Fruit fly (Drosophila melanogaster) whole organism, embryonic: ENCODE results near the gene CG15543.

Experiments used
- Atf6 ChIP-seq: fragments of 200-800 bp; sonication (Bioruptor generic); IDR thresholded peaks from 2 replicates; pipeline ENCODE4 v1.3.6; 2022; ENCODE audit warnings: missing biosample characterization, missing genetic modification characterization
- B-H2 ChIP-seq: fragments of 200-800 bp; sonication (Bioruptor generic); optimal IDR thresholded peaks from 2 replicates; lab custom pipeline; 2018; ENCODE audit warnings: missing biosample characterization, mild to moderate bottlenecking, missing genetic modification characterization
- CG1024 ChIP-seq: fragments of 200-800 bp; sonication (Bioruptor generic); IDR thresholded peaks from 2 replicates; pipeline ENCODE4 v1.3.6; 2022; ENCODE audit warnings: missing biosample characterization, missing genetic modification characterization
- CG11247 ChIP-seq: fragments of 200-800 bp; sonication (Bioruptor generic); IDR thresholded peaks from 2 replicates; pipeline ENCODE4 v1.3.6; 2022; ENCODE audit warnings: missing biosample characterization, missing genetic modification characterization
- CG11398 ChIP-seq: fragments of 200-800 bp; sonication (Bioruptor generic); optimal IDR thresholded peaks from 2 replicates; lab custom pipeline; 2016; ENCODE audit warnings: missing biosample characterization, missing genetic modification characterization
- CG12155 ChIP-seq: fragments of 200-800 bp; sonication (Bioruptor generic); optimal IDR thresholded peaks from 3 replicates; lab custom pipeline; 2016; ENCODE audit warnings: missing biosample characterization, missing genetic modification characterization
- CG12391 ChIP-seq: fragments of 200-800 bp; sonication (Bioruptor generic); optimal IDR thresholded peaks from 3 replicates; lab custom pipeline; 2018; ENCODE audit warnings: missing biosample characterization, mild to moderate bottlenecking, missing genetic modification characterization, moderate library complexity
- CG14050 ChIP-seq: fragments of 200-800 bp; sonication (Bioruptor generic); IDR thresholded peaks from 3 replicates; pipeline ENCODE4 v1.3.6; 2022; ENCODE audit warnings: missing biosample characterization, missing genetic modification characterization
- CG15479 ChIP-seq: fragments of 200-800 bp; sonication (Bioruptor generic); optimal IDR thresholded peaks from 3 replicates; lab custom pipeline; 2019; ENCODE audit warnings: missing biosample characterization, mild to moderate bottlenecking, missing genetic modification characterization, moderate library complexity
- CG1602 ChIP-seq: fragments of 200-800 bp; sonication (Bioruptor generic); optimal IDR thresholded peaks from 3 replicates; lab custom pipeline; 2016; ENCODE audit warnings: missing biosample characterization, missing genetic modification characterization
- CG17359 ChIP-seq: fragments of 200-800 bp; sonication (Bioruptor generic); optimal IDR thresholded peaks from 3 replicates; lab custom pipeline; 2018; ENCODE audit warnings: missing biosample characterization, mild to moderate bottlenecking, missing genetic modification characterization, moderate library complexity
- CG17612 ChIP-seq: fragments of 200-800 bp; sonication (Bioruptor generic); IDR thresholded peaks from 2 replicates; pipeline ENCODE4 v1.3.6; 2022; ENCODE audit warnings: missing biosample characterization, missing genetic modification characterization
- CG18599 ChIP-seq: fragments of 200-800 bp; sonication (Bioruptor generic); optimal IDR thresholded peaks from 3 replicates; lab custom pipeline; 2017; ENCODE audit warnings: missing biosample characterization, missing genetic modification characterization, mild to moderate bottlenecking, moderate library complexity, missing genetic modification reagents
- CG3163 ChIP-seq: fragments of 200-800 bp; sonication (Bioruptor generic); optimal IDR thresholded peaks from 3 replicates; lab custom pipeline; 2016; ENCODE audit warnings: missing biosample characterization, missing genetic modification characterization
- CG3407 ChIP-seq: fragments of 200-800 bp; sonication (Bioruptor generic); optimal IDR thresholded peaks from 2 replicates; lab custom pipeline; 2018; ENCODE audit warnings: missing biosample characterization, mild to moderate bottlenecking, missing genetic modification characterization
- CG4360 ChIP-seq: fragments of 200-800 bp; sonication (Bioruptor generic); IDR thresholded peaks from 2 replicates; pipeline ENCODE4 v1.3.6; 2022; ENCODE audit warnings: missing biosample characterization, missing genetic modification characterization
- CG43689 ChIP-seq: fragments of 200-800 bp; sonication (Bioruptor generic); IDR thresholded peaks from 2 replicates; pipeline ENCODE4 v1.3.6; 2022; ENCODE audit warnings: missing biosample characterization, missing genetic modification characterization
- CG4404 ChIP-seq: fragments of 200-800 bp; sonication (Bioruptor generic); IDR thresholded peaks from 2 replicates; pipeline ENCODE4 v1.3.6; 2022; ENCODE audit warnings: missing biosample characterization, missing genetic modification characterization
- CG7928 ChIP-seq: fragments of 200-800 bp; sonication (Bioruptor generic); optimal IDR thresholded peaks from 2 replicates; lab custom pipeline; 2017; ENCODE audit warnings: missing biosample characterization, mild to moderate bottlenecking, missing genetic modification characterization
- CG7963 ChIP-seq: fragments of 200-800 bp; sonication (Bioruptor generic); IDR thresholded peaks from 3 replicates; pipeline ENCODE4 v1.3.6; 2022; ENCODE audit warnings: missing biosample characterization, missing genetic modification characterization; ENCODE audit not compliant: partially characterized antibody
- CG9215 ChIP-seq: fragments of 200-800 bp; sonication (Bioruptor generic); IDR thresholded peaks from 2 replicates; pipeline ENCODE4 v1.3.6; 2022; ENCODE audit warnings: missing biosample characterization, missing genetic modification characterization
- CG9817 ChIP-seq: fragments of 200-800 bp; sonication (Bioruptor generic); optimal IDR thresholded peaks from 2 replicates; lab custom pipeline; 2018; ENCODE audit warnings: missing biosample characterization, mild to moderate bottlenecking, missing genetic modification characterization, moderate library complexity
- CHES-1-like ChIP-seq: fragments of 200-800 bp; sonication (Bioruptor generic); optimal IDR thresholded peaks from 2 replicates; lab custom pipeline; 2016; ENCODE audit warnings: missing biosample characterization, missing genetic modification characterization
- Doc3 ChIP-seq: fragments of 200-800 bp; sonication (Bioruptor generic); IDR thresholded peaks from 3 replicates; pipeline ENCODE4 v1.3.6; 2022; ENCODE audit warnings: missing biosample characterization, missing genetic modification characterization; ENCODE audit not compliant: partially characterized antibody
- Dp ChIP-seq: fragments of 200-800 bp; sonication (Bioruptor generic); optimal IDR thresholded peaks from 2 replicates; lab custom pipeline; 2018; ENCODE audit warnings: missing biosample characterization, mild to moderate bottlenecking, missing genetic modification characterization, moderate library complexity
- Drgx ChIP-seq: fragments of 200-800 bp; sonication (Bioruptor generic); IDR thresholded peaks from 2 replicates; pipeline ENCODE4 v1.3.6; 2022; ENCODE audit warnings: missing biosample characterization, missing genetic modification characterization
- Hr39 ChIP-seq: fragments of >200 bp; optimal IDR thresholded peaks from 2 replicates; lab custom pipeline; 2017
- Lpt ChIP-seq: fragments of >200 bp; optimal IDR thresholded peaks from 2 replicates; lab custom pipeline; 2018; ENCODE audit warnings: missing biosample characterization, missing genetic modification characterization
- MBD-R2 ChIP-seq: fragments of 200-800 bp; sonication (Bioruptor generic); IDR thresholded peaks from 2 replicates; pipeline ENCODE4 v1.3.6; 2022; ENCODE audit warnings: missing biosample characterization, missing genetic modification characterization
- NK7.1 ChIP-seq: fragments of 200-800 bp; sonication (Bioruptor generic); optimal IDR thresholded peaks from 3 replicates; lab custom pipeline; 2016; ENCODE audit warnings: missing biosample characterization, missing genetic modification characterization
- Scr ChIP-seq: fragments of 200-800 bp; sonication (Bioruptor generic); IDR thresholded peaks from 2 replicates; pipeline ENCODE4 v1.3.6; 2022; ENCODE audit warnings: missing biosample characterization, missing genetic modification characterization; ENCODE audit not compliant: partially characterized antibody
- Six4 ChIP-seq: fragments of 200-800 bp; sonication (Bioruptor generic); optimal IDR thresholded peaks from 2 replicates; lab custom pipeline; 2016; ENCODE audit warnings: missing biosample characterization, missing genetic modification characterization
- Sry-δ ChIP-seq: fragments of 200-800 bp; sonication (Bioruptor generic); optimal IDR thresholded peaks from 2 replicates; lab custom pipeline; 2016; ENCODE audit warnings: missing biosample characterization, missing genetic modification characterization
- Stat92E ChIP-seq, 3 experiments: fragments of >200 bp in 2 of 3; fragments of 200-800 bp in 1 of 3; sonication (Bioruptor generic) in 1 of 3; optimal IDR thresholded peaks; 2 replicates each; lab custom pipeline; 2017 to 2019; ENCODE audit warnings: missing biosample characterization in 3 of 3, missing genetic modification characterization in 3 of 3, mild to moderate bottlenecking in 1 of 3, moderate library complexity in 1 of 3
- Tbp ChIP-seq: fragments of >200 bp; optimal IDR thresholded peaks from 2 replicates; lab custom pipeline; 2018; ENCODE audit warnings: missing biosample characterization, missing genetic modification characterization
- ash1 ChIP-seq: fragments of 200-800 bp; sonication (Bioruptor generic); optimal IDR thresholded peaks from 2 replicates; lab custom pipeline; 2018; ENCODE audit warnings: missing biosample characterization, mild to moderate bottlenecking, missing genetic modification characterization
- bowl ChIP-seq: fragments of 200-800 bp; sonication (Bioruptor generic); IDR thresholded peaks from 2 replicates; pipeline ENCODE4 v1.3.6; 2022; ENCODE audit warnings: missing biosample characterization, missing genetic modification characterization
- cas ChIP-seq: fragments of 200-800 bp; sonication (Bioruptor generic); IDR thresholded peaks from 2 replicates; pipeline ENCODE4 v1.3.6; 2022; ENCODE audit warnings: missing biosample characterization, missing genetic modification characterization
- chm ChIP-seq: fragments of 200-800 bp; sonication (Bioruptor generic); IDR thresholded peaks from 2 replicates; pipeline ENCODE4 v1.3.6; 2022; ENCODE audit warnings: missing biosample characterization, missing genetic modification characterization
- ci ChIP-seq: fragments of 200-800 bp; sonication (Bioruptor generic); IDR thresholded peaks from 3 replicates; pipeline ENCODE4 v1.3.6; 2022; ENCODE audit warnings: missing biosample characterization, missing genetic modification characterization
- dimm ChIP-seq: fragments of 200-800 bp; sonication (Bioruptor generic); IDR thresholded peaks from 2 replicates; pipeline ENCODE4 v1.3.6; 2022; ENCODE audit warnings: missing biosample characterization, missing genetic modification characterization
- disco-r ChIP-seq: fragments of 200-800 bp; sonication (Bioruptor generic); optimal IDR thresholded peaks from 2 replicates; lab custom pipeline; 2016; ENCODE audit warnings: missing biosample characterization, missing genetic modification characterization
- fd96Cb ChIP-seq: fragments of 200-800 bp; sonication (Bioruptor generic); optimal IDR thresholded peaks from 2 replicates; lab custom pipeline; 2018; ENCODE audit warnings: missing biosample characterization, mild to moderate bottlenecking, missing genetic modification characterization, moderate library complexity
- ftz-f1 ChIP-seq: fragments of 200-800 bp; sonication (Bioruptor generic); optimal IDR thresholded peaks from 2 replicates; lab custom pipeline; 2016; ENCODE audit warnings: missing biosample characterization, missing genetic modification characterization
- ken ChIP-seq: fragments of 200-800 bp; sonication (Bioruptor generic); IDR thresholded peaks from 3 replicates; pipeline ENCODE4 v1.3.6; 2022; ENCODE audit warnings: missing biosample characterization, missing genetic modification characterization
- otp ChIP-seq: fragments of 200-800 bp; sonication (Bioruptor generic); IDR thresholded peaks from 3 replicates; pipeline ENCODE4, ENCODE4 v1.3.6; 2022; ENCODE audit warnings: missing biosample characterization, missing genetic modification characterization
- p53 ChIP-seq: fragments of 200-800 bp; sonication (Bioruptor generic); optimal IDR thresholded peaks from 2 replicates; lab custom pipeline; 2016; ENCODE audit warnings: missing biosample characterization, missing genetic modification characterization
- peb ChIP-seq: fragments of 200-800 bp; sonication (Bioruptor generic); IDR thresholded peaks from 2 replicates; pipeline ENCODE4 v1.3.6; 2022; ENCODE audit warnings: missing biosample characterization, missing genetic modification characterization
- tio ChIP-seq: fragments of 200-800 bp; sonication (Bioruptor generic); optimal IDR thresholded peaks from 2 replicates; lab custom pipeline; 2017; ENCODE audit warnings: missing biosample characterization, missing genetic modification characterization, inconsistent platforms
- ttk ChIP-seq: fragments of 200-800 bp; sonication (Bioruptor generic); IDR thresholded peaks from 2 replicates; pipeline ENCODE4 v2.1.2; 2022; ENCODE audit warnings: missing biosample characterization, missing genetic modification characterization
- twi ChIP-seq: fragments of 200-800 bp; optimal IDR thresholded peaks from 2 replicates; lab custom pipeline; 2019; ENCODE audit warnings: missing biosample characterization, mild to moderate bottlenecking, missing genetic modification characterization, moderate library complexity
- zfh2 ChIP-seq: fragments of 200-800 bp; sonication (Bioruptor generic); optimal IDR thresholded peaks from 2 replicates; lab custom pipeline; 2016; ENCODE audit warnings: missing biosample characterization, missing genetic modification characterization

The CG15543 gene

DNA sequence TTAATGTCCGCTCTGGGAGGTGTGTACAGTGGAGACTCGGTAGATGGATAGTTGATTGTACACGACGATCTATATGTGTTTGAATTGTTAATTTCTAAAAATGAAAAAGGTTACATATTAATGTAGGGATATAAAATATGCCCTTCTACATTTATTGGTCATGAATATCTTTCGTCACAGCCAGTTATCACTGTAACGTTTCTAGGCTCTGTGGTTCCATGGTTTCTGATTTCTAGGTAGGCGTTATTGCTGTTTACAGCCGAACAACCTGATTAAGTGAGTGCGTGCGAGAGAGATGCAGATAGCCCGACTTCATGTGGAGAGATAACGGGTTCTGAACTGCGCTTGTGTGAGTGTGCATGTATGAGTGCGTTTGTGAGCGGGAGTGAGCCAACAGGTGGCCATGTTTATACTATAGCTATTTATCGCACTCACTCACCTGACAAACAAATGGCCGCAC is 39.0 kb downstream of the CG15543 start (continued):
- TF ChIP-seq CG7963 (GFP tag; lab: Robert Waterston, UW) (no peak), Six4 (GFP tag; lab: Kevin White, UChicago) (peak; percentile 94), zfh2 (GFP tag; lab: Kevin White, UChicago) (peak; percentile 87), fd96Cb (tag; lab: Kevin White, UChicago) (peak; percentile 94), CG14050 (GFP tag; lab: Robert Waterston, UW) (peak; percentile 89), CG9215 (GFP tag; lab: Robert Waterston, UW) (peak; percentile 91), Tbp (GFP tag; lab: Kevin White, UChicago) (no peak), peb (GFP tag; lab: Robert Waterston, UW) (peak; percentile 93), CG11247 (peak; percentile 95), CG7928 (GFP tag; lab: Kevin White, UChicago) (peak; percentile 36), ken (GFP tag; lab: Robert Waterston, UW) (peak; percentile 95), CG4360 (GFP tag; lab: Robert Waterston, UW) (peak; percentile 68; the same call in 1 of the 2 replicates), p53 (peak; percentile 63), bowl (GFP tag; lab: Robert Waterston, UW) (peak; percentile 29; the same call in 1 of the 2 replicates), cas (GFP tag; lab: Robert Waterston, UW) (peak; percentile 80), otp (GFP tag; lab: Robert Waterston, UW) (no peak; the same call in 2 of the 3 replicates), Sry-δ (peak; percentile 64), Doc3 (GFP tag; lab: Robert Waterston, UW) (no peak), Hr39 (lab: Kevin White, UChicago) (no peak), Dp (GFP tag; lab: Kevin White, UChicago) (no peak), Stat92E (GFP tag; optimal IDR thresholded peaks at IDR 0.05; lab: Kevin White, UChicago) (peak in 1 of 3 experiments; percentile 77), ttk (peak; percentile 91), CHES-1-like (peak; percentile 92), disco-r (peak; percentile 80), ash1 (peak; percentile 26), CG9817 (peak; percentile 96), ci (GFP tag; lab: Robert Waterston, UW) (peak; percentile 96), CG3163 (GFP tag; lab: Kevin White, UChicago) (peak; percentile 82), CG17612 (peak; percentile 82), tio (GFP tag; lab: Kevin White, UChicago) (peak; percentile 84), CG11398 (GFP tag; lab: Kevin White, UChicago) (peak; percentile 92), Drgx (GFP tag; lab: Robert Waterston, UW) (peak; percentile 92), CG17359 (tag; lab: Kevin White, UChicago) (peak; percentile 92), CG15479 (GFP tag; lab: Kevin White, UChicago) (peak; percentile 86), dimm (GFP tag; lab: Robert Waterston, UW) (no peak; the same call in 1 of the 2 replicates), ftz-f1 (GFP tag; lab: Kevin White, UChicago) (peak; percentile 12), Atf6 (GFP tag; lab: Robert Waterston, UW) (peak; percentile 79), B-H2 (peak; percentile 78), CG43689 (GFP tag; lab: Robert Waterston, UW) (peak; percentile 83), CG4404 (peak; percentile 97), Lpt (GFP tag; lab: Kevin White, UChicago) (no peak), chm (peak; percentile 94), MBD-R2 (GFP tag; lab: Robert Waterston, UW) (peak; percentile 88; the same call in 1 of the 2 replicates), CG1602 (GFP tag; lab: Kevin White, UChicago) (peak; percentile 95), CG18599 (GFP tag; lab: Kevin White, UChicago) (peak; percentile 95), twi (tag; lab: Kevin White, UChicago) (peak; percentile 92), CG12155 (peak; percentile 92), CG1024 (GFP tag; lab: Robert Waterston, UW) (peak; percentile 90), CG12391 (tag; lab: Kevin White, UChicago) (peak; percentile 92), CG3407 (GFP tag; lab: Kevin White, UChicago) (peak; percentile 86), NK7.1 (GFP tag; lab: Kevin White, UChicago) (peak; percentile 86), Scr (GFP tag; lab: Robert Waterston, UW) (peak; percentile 31; the same call in 1 of the 2 replicates)
